Worm (Caenorhabditis elegans) whole organism, mixed stage, embryonic: ENCODE measurements around the gene F58F12.4.

ENCODE experiments used
- M03D4.4 ChIP-seq: sonication (generic microtip); optimal IDR thresholded peaks from 2 replicates; lab custom pipeline; 2017; ENCODE audit warnings: mild to moderate bottlenecking, missing genetic modification characterization, missing compliant biosample characterization
- blmp-1 ChIP-seq: fragments of 150-350 bp; optimal IDR thresholded peaks from 2 replicates; lab custom pipeline; 2014; ENCODE audit warnings: missing biosample characterization, missing genetic modification characterization
- ceh-39 ChIP-seq: fragments of 150-350 bp; optimal IDR thresholded peaks from 2 replicates; lab custom pipeline; 2014; ENCODE audit warnings: missing biosample characterization, missing genetic modification characterization
- ces-1 ChIP-seq: fragments of 150-350 bp; optimal IDR thresholded peaks from 2 replicates; lab custom pipeline; 2014; ENCODE audit warnings: missing biosample characterization, missing genetic modification reagents, missing genetic modification characterization
- cnd-1 ChIP-seq: fragments of 200-800 bp; sonication (Bioruptor generic); optimal IDR thresholded peaks from 2 replicates; lab custom pipeline; 2018; ENCODE audit warnings: mild to moderate bottlenecking, missing genetic modification characterization, missing compliant biosample characterization
- drap-1 ChIP-seq: fragments of 200-800 bp; sonication (Bioruptor generic); optimal IDR thresholded peaks from 3 replicates; lab custom pipeline; 2018; ENCODE audit warnings: mild to moderate bottlenecking, missing genetic modification characterization, missing compliant biosample characterization
- elt-1 ChIP-seq: sonication (generic microtip); optimal IDR thresholded peaks from 2 replicates; lab custom pipeline; 2017; ENCODE audit warnings: missing genetic modification characterization, mild to moderate bottlenecking, missing compliant biosample characterization, antibody characterized with exemption, moderate library complexity, borderline replicate concordance; ENCODE audit not compliant: insufficient read depth
- elt-3 ChIP-seq: fragments of 150-350 bp; optimal IDR thresholded peaks from 2 replicates; lab custom pipeline; 2014; ENCODE audit warnings: missing biosample characterization, missing genetic modification characterization
- flh-1 ChIP-seq: fragments of 200-800 bp; sonication (Bioruptor generic); optimal IDR thresholded peaks from 2 replicates; lab custom pipeline; 2018; ENCODE audit warnings: mild to moderate bottlenecking, missing genetic modification characterization, moderate library complexity, missing compliant biosample characterization
- ham-2 ChIP-seq: fragments of 200-800 bp; sonication (Bioruptor generic); optimal IDR thresholded peaks from 2 replicates; lab custom pipeline; 2018; ENCODE audit warnings: mild to moderate bottlenecking, missing genetic modification characterization, missing compliant biosample characterization
- hlh-1 ChIP-seq: fragments of 150-350 bp; optimal IDR thresholded peaks from 2 replicates; lab custom pipeline; 2014; ENCODE audit warnings: missing biosample characterization, missing genetic modification reagents, missing genetic modification characterization
- lin-13 ChIP-seq: fragments of 150-350 bp; optimal IDR thresholded peaks from 2 replicates; lab custom pipeline; 2014; ENCODE audit warnings: missing biosample characterization, missing genetic modification characterization
- lin-32 ChIP-seq: fragments of 200-800 bp; sonication (Bioruptor generic); optimal IDR thresholded peaks from 2 replicates; lab custom pipeline; 2018; ENCODE audit warnings: mild to moderate bottlenecking, missing genetic modification characterization, missing compliant biosample characterization
- lsy-2 ChIP-seq: fragments of 150-350 bp; optimal IDR thresholded peaks from 2 replicates; lab custom pipeline; 2014; ENCODE audit warnings: missing biosample characterization, missing genetic modification characterization
- mab-5 ChIP-seq: fragments of 150-350 bp; optimal IDR thresholded peaks from 2 replicates; lab custom pipeline; 2014; ENCODE audit warnings: missing biosample characterization, missing genetic modification characterization
- mep-1 ChIP-seq: fragments of 150-350 bp; optimal IDR thresholded peaks from 2 replicates; lab custom pipeline; 2017; ENCODE audit warnings: missing biosample characterization, missing genetic modification reagents, missing genetic modification characterization, inconsistent platforms
- mls-2 ChIP-seq: sonication (generic microtip); optimal IDR thresholded peaks from 2 replicates; lab custom pipeline; 2016; ENCODE audit warnings: mild to moderate bottlenecking, missing genetic modification characterization, moderate library complexity, missing compliant biosample characterization
- nhr-12 ChIP-seq: fragments of 150-350 bp; optimal IDR thresholded peaks from 2 replicates; lab custom pipeline; 2014; ENCODE audit warnings: missing biosample characterization, missing genetic modification characterization
- nhr-2 ChIP-seq: fragments of 150-350 bp; optimal IDR thresholded peaks from 2 replicates; lab custom pipeline; 2014; ENCODE audit warnings: missing biosample characterization, missing genetic modification characterization
- nhr-237 ChIP-seq: fragments of 150-350 bp; optimal IDR thresholded peaks from 2 replicates; lab custom pipeline; 2014; ENCODE audit warnings: missing biosample characterization, missing genetic modification characterization
- nhr-28 ChIP-seq: fragments of 150-350 bp; optimal IDR thresholded peaks from 2 replicates; lab custom pipeline; 2014; ENCODE audit warnings: missing biosample characterization, missing genetic modification characterization
- nhr-76 ChIP-seq: sonication (generic microtip); optimal IDR thresholded peaks from 2 replicates; lab custom pipeline; 2017; ENCODE audit warnings: missing biosample characterization, missing genetic modification characterization
- pha-4 ChIP-seq: fragments of 150-350 bp; optimal IDR thresholded peaks from 2 replicates; lab custom pipeline; 2018; ENCODE audit warnings: missing biosample characterization, missing genetic modification reagents, missing genetic modification characterization
- sem-2 ChIP-seq: fragments of 200-800 bp; sonication (Bioruptor generic); optimal IDR thresholded peaks from 2 replicates; lab custom pipeline; 2018; ENCODE audit warnings: mild to moderate bottlenecking, missing genetic modification characterization, missing compliant biosample characterization
- snpc-4 ChIP-seq: fragments of 150-350 bp; optimal IDR thresholded peaks from 2 replicates; lab custom pipeline; 2014; ENCODE audit warnings: missing biosample characterization, missing genetic modification characterization
- tbx-8 ChIP-seq: fragments of 200-800 bp; sonication (Bioruptor generic); optimal IDR thresholded peaks from 2 replicates; lab custom pipeline; 2018; ENCODE audit warnings: mild to moderate bottlenecking, missing genetic modification characterization, moderate library complexity, missing compliant biosample characterization
- unc-120 ChIP-seq: sonication (generic microtip); optimal IDR thresholded peaks from 2 replicates; lab custom pipeline; 2017; ENCODE audit warnings: missing genetic modification characterization, missing compliant biosample characterization; ENCODE audit not compliant: poor library complexity, severe bottlenecking
- unc-39 ChIP-seq: fragments of 150-350 bp; optimal IDR thresholded peaks from 2 replicates; lab custom pipeline; 2014; ENCODE audit warnings: missing biosample characterization, missing genetic modification characterization
- unc-62 ChIP-seq: fragments of 150-350 bp; optimal IDR thresholded peaks from 2 replicates; lab custom pipeline; 2014; ENCODE audit warnings: missing biosample characterization, missing genetic modification reagents, missing genetic modification characterization
- ztf-11 ChIP-seq: fragments of 150-350 bp; optimal IDR thresholded peaks from 2 replicates; lab custom pipeline; 2014; ENCODE audit warnings: missing biosample characterization, missing genetic modification characterization

The F58F12.4 gene

DNA sequence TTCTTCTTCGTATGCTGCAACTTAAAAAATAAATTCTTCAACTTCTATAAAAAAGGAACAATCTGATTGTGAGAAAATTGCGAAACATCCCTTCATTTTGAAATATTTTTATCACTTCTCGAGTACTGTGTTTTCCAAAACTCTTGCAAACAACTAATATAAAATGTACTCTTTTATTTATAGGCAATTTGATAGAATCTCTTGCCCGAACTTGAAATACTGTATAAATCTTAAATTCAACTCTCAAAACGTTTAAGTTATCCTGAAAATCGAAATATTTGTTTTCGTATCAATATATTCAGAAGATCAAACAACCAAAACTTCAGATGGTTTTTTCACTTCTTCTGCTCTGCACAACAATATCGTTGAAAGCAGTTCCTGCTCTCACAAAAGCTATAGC lies at the start of gene F58F12.4:
TSS of gene F58F12.4 (plus strand) at position 301 of the 400 bp plus-strand sequence.
- TF ChIP-seq drap-1 (GFP tag; lab: Kevin White, UChicago) (no peak), ham-2 (no peak)

DNA sequence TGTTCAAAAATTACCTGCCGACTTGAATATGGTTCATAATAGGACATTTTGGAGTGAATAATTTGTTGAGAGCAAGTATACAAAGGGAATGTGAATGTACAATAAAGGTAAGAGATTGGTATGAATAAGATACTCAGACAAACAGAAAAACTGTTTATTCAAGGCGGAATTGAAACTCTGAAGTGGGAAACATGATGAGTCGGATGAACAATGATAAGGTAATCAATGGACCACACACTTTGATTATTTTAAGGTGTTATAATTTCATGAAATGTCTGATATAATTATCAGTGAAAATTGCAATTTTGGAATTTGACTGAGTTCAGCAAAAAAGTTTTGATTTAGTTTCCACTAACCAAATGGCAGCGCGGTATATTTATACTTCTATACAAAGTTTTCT lies 47.1 kb upstream of the F58F12.4 start:
- TF ChIP-seq nhr-237 (tag; lab: Kevin White, UChicago) (no peak), lin-32 (GFP tag; lab: Kevin White, UChicago) (no peak), flh-1 (no peak), ces-1 (no peak), unc-62 (GFP tag; lab: Kevin White, UChicago) (no peak)

DNA sequence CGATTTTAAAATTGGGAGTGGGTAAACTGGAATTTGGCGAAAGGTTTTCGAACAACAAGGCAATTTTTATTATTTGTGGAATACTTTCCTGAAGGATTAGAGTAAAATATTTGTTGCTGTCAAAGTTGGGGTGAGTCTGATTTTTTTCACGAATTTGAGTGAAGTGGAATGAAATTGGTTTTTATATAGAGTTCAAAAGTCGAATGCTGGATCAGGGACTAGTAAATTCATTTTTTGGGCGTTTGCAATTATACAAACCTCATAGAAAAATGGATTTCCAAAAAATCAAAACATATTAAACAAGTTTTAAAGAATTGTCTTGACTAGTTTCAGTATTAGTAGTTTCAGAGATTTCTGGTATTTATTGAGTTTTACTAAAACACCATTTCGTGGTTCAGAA lies 46.6 kb upstream of the F58F12.4 start, which contains the start of gene C32D5.7:
TSS of gene C32D5.7 (minus strand) at position 101 of the 400 bp plus-strand sequence.
- TF ChIP-seq unc-62 (GFP tag; lab: Kevin White, UChicago) (no peak), sem-2 (GFP tag; lab: Kevin White, UChicago) (no peak), mep-1 (tag; lab: Kevin White, UChicago) (no peak), snpc-4 (tag; lab: Kevin White, UChicago) (no peak), unc-120 (tag; lab: Kevin White, UChicago) (no peak), blmp-1 (tag; lab: Kevin White, UChicago) (no peak), lin-32 (GFP tag; lab: Kevin White, UChicago) (no peak), mls-2 (tag; lab: Kevin White, UChicago) (no peak), ham-2 (no peak), unc-39 (tag; lab: Kevin White, UChicago) (no peak), hlh-1 (no peak), flh-1 (no peak), lsy-2 (tag; lab: Kevin White, UChicago) (no peak), nhr-12 (no peak), elt-3 (tag; lab: Kevin White, UChicago) (no peak), nhr-2 (tag; lab: Kevin White, UChicago) (no peak), elt-1 (tag; lab: Kevin White, UChicago) (no peak), drap-1 (GFP tag; lab: Kevin White, UChicago) (no peak)

DNA sequence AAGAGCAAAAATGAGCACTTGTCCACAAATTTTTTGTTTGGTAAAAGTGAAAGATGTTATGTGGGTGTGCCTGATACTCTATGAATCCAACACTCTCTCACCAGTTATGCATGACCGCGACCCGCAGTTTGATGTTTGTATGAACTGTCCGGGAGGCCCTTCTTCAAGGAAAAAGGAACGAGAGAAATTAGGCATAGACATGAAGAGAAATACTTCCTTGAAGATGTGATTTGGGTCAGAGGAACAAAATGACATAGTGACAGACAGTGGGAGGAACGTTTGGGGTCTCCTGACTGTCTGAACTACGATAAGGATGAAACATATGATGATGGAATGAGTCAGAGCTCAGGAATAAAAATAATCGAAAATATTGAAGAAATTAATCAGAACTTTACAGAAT lies 45.5 kb upstream of the F58F12.4 start:
- TF ChIP-seq unc-120 (tag; lab: Kevin White, UChicago) (no peak), M03D4.4 (tag; lab: Kevin White, UChicago) (no peak), lin-13 (tag; lab: Kevin White, UChicago) (no peak), tbx-8 (GFP tag; lab: Kevin White, UChicago) (no peak), mep-1 (tag; lab: Kevin White, UChicago) (no peak), snpc-4 (tag; lab: Kevin White, UChicago) (no peak), cnd-1 (no peak), ceh-39 (tag; lab: Kevin White, UChicago) (no peak), nhr-12 (no peak), elt-1 (tag; lab: Kevin White, UChicago) (no peak)

DNA sequence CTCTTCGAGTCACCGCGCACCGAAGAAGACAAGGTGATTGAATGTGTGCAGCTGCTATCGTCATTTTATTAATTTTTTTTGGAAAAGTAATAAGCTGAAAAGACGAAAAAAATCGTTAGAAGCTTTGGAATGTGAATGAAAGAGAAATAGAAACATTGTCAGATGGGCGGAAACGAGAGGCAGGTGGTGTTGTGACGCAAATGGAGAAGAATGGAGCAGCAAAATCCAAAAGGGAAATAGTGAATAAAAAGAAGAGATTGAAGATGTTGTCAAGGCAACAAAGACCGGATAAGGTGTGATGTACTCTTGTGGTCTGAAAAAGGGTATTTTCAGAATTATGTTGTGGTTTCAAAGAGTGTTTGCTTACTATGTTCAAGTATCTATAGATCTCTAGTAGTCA lies 44.1 kb upstream of the F58F12.4 start:
- no peak for TF ChIP-seq nhr-28
- TF ChIP-seq unc-39 (tag; lab: Kevin White, UChicago) = no peak
- no peak for TF ChIP-seq lin-13 (tag; lab: Kevin White, UChicago)
- TF ChIP-seq sem-2 (GFP tag; lab: Kevin White, UChicago) = no peak
- no peak for TF ChIP-seq ham-2
- no peak for TF ChIP-seq mab-5 (tag; lab: Kevin White, UChicago)
- no peak for TF ChIP-seq unc-120 (tag; lab: Kevin White, UChicago)
- TF ChIP-seq hlh-1 = no peak
- TF ChIP-seq pha-4 (tag; lab: Kevin White, UChicago) = no peak
- TF ChIP-seq tbx-8 (GFP tag; lab: Kevin White, UChicago) = no peak
- no peak for TF ChIP-seq lin-32 (GFP tag; lab: Kevin White, UChicago)
- TF ChIP-seq nhr-2 (tag; lab: Kevin White, UChicago) = no peak
- TF ChIP-seq blmp-1 (tag; lab: Kevin White, UChicago) = no peak
- TF ChIP-seq nhr-76 (tag; lab: Kevin White, UChicago) = no peak
- no peak for TF ChIP-seq ces-1
- TF ChIP-seq ceh-39 (tag; lab: Kevin White, UChicago) = no peak
- TF ChIP-seq ztf-11 (tag; lab: Kevin White, UChicago) = no peak
